Worm (Caenorhabditis elegans): ENCODE data around the gene lido-14.

DNA sequence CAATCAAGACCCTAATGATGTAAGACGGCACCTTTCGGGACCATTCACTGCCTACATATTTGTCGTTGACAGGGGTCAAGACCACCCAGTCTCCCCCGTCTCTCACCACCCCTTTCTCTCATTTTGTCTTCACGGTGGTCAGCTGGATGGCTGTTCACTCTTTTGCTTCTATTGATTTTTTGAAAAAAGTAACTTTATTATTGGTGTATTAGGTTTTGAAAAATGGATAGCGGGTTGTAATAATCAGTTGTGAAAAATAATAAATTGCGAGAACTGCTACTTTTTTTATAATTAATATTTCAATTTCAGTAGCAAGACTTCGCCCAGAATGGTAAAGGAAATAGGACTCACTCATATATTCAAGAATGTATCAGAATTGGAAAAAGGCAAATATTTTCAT lies 17.9 kb downstream of the lido-14 start, which contains the start of gene bath-9:
- TF ChIP-seq snpc-4 (tag; optimal IDR thresholded peaks at IDR 0.05) (no peak), pha-4 (tag; optimal IDR thresholded peaks at IDR 0.05) (no peak), lin-13 (tag; optimal IDR thresholded peaks at IDR 0.05) (no peak), nhr-28 (tag; optimal IDR thresholded peaks at IDR 0.05) (no peak), unc-62 (GFP tag; optimal IDR thresholded peaks at IDR 0.05) (no peak), elt-3 (tag; optimal IDR thresholded peaks at IDR 0.05) (no peak), ham-2 (GFP tag; optimal IDR thresholded peaks at IDR 0.05) (no peak), nhr-76 (tag; optimal IDR thresholded peaks at IDR 0.05) (no peak), elt-1 (tag; optimal IDR thresholded peaks at IDR 0.05; ENCODE audit: borderline replicate concordance, insufficient read depth) (no peak), unc-39 (tag; optimal IDR thresholded peaks at IDR 0.05) (no peak)

All from whole organism, mixed stage, embryonic.